Fruit fly (Drosophila melanogaster) whole organism, embryonic: ENCODE results near the gene PIG-Q.

Experiments used
- Adf1 ChIP-seq: fragments of 200-800 bp; sonication (Bioruptor generic); IDR thresholded peaks from 2 replicates; pipeline ENCODE4 v1.3.6; 2022; ENCODE audit warnings: missing biosample characterization, missing genetic modification characterization
- Antp ChIP-seq: fragments of 200-800 bp; sonication (Bioruptor generic); optimal IDR thresholded peaks from 3 replicates; lab custom pipeline; 2016; ENCODE audit warnings: missing biosample characterization, missing genetic modification characterization
- CG10274 ChIP-seq: fragments of 200-800 bp; sonication (Bioruptor generic); optimal IDR thresholded peaks from 3 replicates; lab custom pipeline; 2017; ENCODE audit warnings: missing biosample characterization, mild to moderate bottlenecking, missing genetic modification characterization
- CG11093 ChIP-seq: fragments of 200-800 bp; sonication (Bioruptor generic); IDR thresholded peaks from 3 replicates; pipeline ENCODE4 v1.3.6; 2022; ENCODE audit warnings: missing biosample characterization, missing genetic modification characterization
- CG12071 ChIP-seq: fragments of 200-800 bp; sonication (Bioruptor generic); optimal IDR thresholded peaks from 3 replicates; lab custom pipeline; 2018; ENCODE audit warnings: missing biosample characterization, mild to moderate bottlenecking, missing genetic modification characterization
- CG12236 ChIP-seq: fragments of 200-800 bp; sonication (Bioruptor generic); optimal IDR thresholded peaks from 2 replicates; lab custom pipeline; 2016; ENCODE audit warnings: missing biosample characterization, missing genetic modification characterization
- CG14050 ChIP-seq: fragments of 200-800 bp; sonication (Bioruptor generic); IDR thresholded peaks from 3 replicates; pipeline ENCODE4 v1.3.6; 2022; ENCODE audit warnings: missing biosample characterization, missing genetic modification characterization
- CG2129 ChIP-seq: fragments of 200-800 bp; sonication (Bioruptor generic); IDR thresholded peaks from 2 replicates; pipeline ENCODE4 v1.3.6; 2022; ENCODE audit warnings: missing biosample characterization, missing genetic modification characterization; ENCODE audit not compliant: partially characterized antibody
- CG2875 ChIP-seq: fragments of 200-800 bp; sonication (Bioruptor generic); optimal IDR thresholded peaks from 2 replicates; lab custom pipeline; 2017; ENCODE audit warnings: missing biosample characterization, mild to moderate bottlenecking, missing genetic modification characterization, missing genetic modification reagents
- CG30403 ChIP-seq: fragments of 200-800 bp; sonication (Bioruptor generic); optimal IDR thresholded peaks from 3 replicates; lab custom pipeline; 2016; ENCODE audit warnings: missing biosample characterization, missing genetic modification characterization
- CG4820 ChIP-seq: fragments of 200-800 bp; sonication (Bioruptor generic); optimal IDR thresholded peaks from 3 replicates; lab custom pipeline; 2016; ENCODE audit warnings: missing biosample characterization, missing genetic modification characterization
- CG5180 ChIP-seq: fragments of 200-800 bp; sonication (Bioruptor generic); optimal IDR thresholded peaks from 3 replicates; lab custom pipeline; 2017; ENCODE audit warnings: missing biosample characterization, missing genetic modification characterization, mild to moderate bottlenecking, moderate library complexity, missing genetic modification reagents
- CG7357 ChIP-seq: fragments of 200-800 bp; sonication (Bioruptor generic); IDR thresholded peaks from 3 replicates; pipeline ENCODE4 v1.3.6; 2022; ENCODE audit warnings: missing biosample characterization, missing genetic modification characterization
- CG7963 ChIP-seq: fragments of 200-800 bp; sonication (Bioruptor generic); IDR thresholded peaks from 3 replicates; pipeline ENCODE4 v1.3.6; 2022; ENCODE audit warnings: missing biosample characterization, missing genetic modification characterization; ENCODE audit not compliant: partially characterized antibody
- CHES-1-like ChIP-seq: fragments of 200-800 bp; sonication (Bioruptor generic); optimal IDR thresholded peaks from 2 replicates; lab custom pipeline; 2016; ENCODE audit warnings: missing biosample characterization, missing genetic modification characterization
- D19B ChIP-seq: fragments of 200-800 bp; sonication (Bioruptor generic); optimal IDR thresholded peaks from 2 replicates; lab custom pipeline; 2017; ENCODE audit warnings: missing biosample characterization, mild to moderate bottlenecking, missing genetic modification characterization
- E2f2 ChIP-seq: fragments of 200-800 bp; sonication (Bioruptor generic); IDR thresholded peaks from 2 replicates; pipeline ENCODE4 v1.3.6; 2022; ENCODE audit warnings: missing biosample characterization, missing genetic modification characterization
- Fer3 ChIP-seq: fragments of 200-800 bp; sonication (Bioruptor generic); optimal IDR thresholded peaks from 2 replicates; lab custom pipeline; 2018; ENCODE audit warnings: missing biosample characterization, mild to moderate bottlenecking, missing genetic modification characterization, moderate library complexity
- HHEX ChIP-seq: fragments of 200-800 bp; sonication (Bioruptor generic); optimal IDR thresholded peaks from 3 replicates; lab custom pipeline; 2017; ENCODE audit warnings: missing biosample characterization, mild to moderate bottlenecking, missing genetic modification characterization, missing genetic modification reagents
- HLH4C ChIP-seq: fragments of 200-800 bp; sonication (Bioruptor generic); IDR thresholded peaks from 3 replicates; pipeline ENCODE4 v1.3.6; 2022; ENCODE audit warnings: missing biosample characterization, missing genetic modification characterization; ENCODE audit not compliant: partially characterized antibody
- HLH54F ChIP-seq: fragments of 200-800 bp; sonication (Bioruptor generic); optimal IDR thresholded peaks from 3 replicates; lab custom pipeline; 2016; ENCODE audit warnings: missing biosample characterization, missing genetic modification characterization
- Hr51 ChIP-seq, 2 experiments: fragments of 200-800 bp; sonication (Bioruptor generic); optimal IDR thresholded peaks; 2 replicates in 1 of 2; 3 replicates in 1 of 2; lab custom pipeline; 2016 to 2018; ENCODE audit warnings: missing biosample characterization in 2 of 2, missing genetic modification characterization in 2 of 2, mild to moderate bottlenecking in 1 of 2, moderate library complexity in 1 of 2
- Myb ChIP-seq: fragments of 200-800 bp; sonication (Bioruptor generic); optimal IDR thresholded peaks from 2 replicates; lab custom pipeline; 2016; ENCODE audit warnings: missing biosample characterization, missing genetic modification characterization
- Nf-YA ChIP-seq: fragments of 200-800 bp; sonication (Bioruptor generic); IDR thresholded peaks from 2 replicates; pipeline ENCODE4 v1.3.6; 2022; ENCODE audit warnings: missing biosample characterization, missing genetic modification characterization
- Oaz ChIP-seq: fragments of 200-800 bp; sonication (Bioruptor generic); IDR thresholded peaks from 2 replicates; pipeline ENCODE4 v1.3.6; 2022; ENCODE audit warnings: missing biosample characterization, missing genetic modification characterization
- Pdp1 ChIP-seq, 2 experiments: fragments of 200-800 bp; sonication (Bioruptor generic); optimal IDR thresholded peaks; 3 replicates each; lab custom pipeline; 2016; ENCODE audit warnings: missing biosample characterization in 2 of 2, missing genetic modification characterization in 2 of 2, mild to moderate bottlenecking in 1 of 2, moderate library complexity in 1 of 2
- Poxn ChIP-seq: fragments of 200-800 bp; sonication (Bioruptor generic); IDR thresholded peaks from 2 replicates; pipeline ENCODE4 v1.3.6; 2022; ENCODE audit warnings: missing biosample characterization, missing genetic modification characterization
- Ptx1 ChIP-seq: fragments of 200-800 bp; sonication (Bioruptor generic); IDR thresholded peaks from 2 replicates; pipeline ENCODE4 v1.3.6; 2022; ENCODE audit warnings: missing biosample characterization, missing genetic modification characterization
- Sin3A ChIP-seq: fragments of >200 bp; optimal IDR thresholded peaks from 2 replicates; lab custom pipeline; 2018
- Sry-β ChIP-seq: fragments of 200-800 bp; sonication (Bioruptor generic); optimal IDR thresholded peaks from 2 replicates; lab custom pipeline; 2018; ENCODE audit warnings: missing biosample characterization, mild to moderate bottlenecking, missing genetic modification characterization, moderate library complexity
- ara ChIP-seq: fragments of 200-800 bp; sonication (Bioruptor generic); IDR thresholded peaks from 2 replicates; pipeline ENCODE4 v1.3.6; 2022; ENCODE audit warnings: missing biosample characterization, missing genetic modification characterization
- cad ChIP-seq: fragments of >200 bp; optimal IDR thresholded peaks from 2 replicates; lab custom pipeline; 2017; ENCODE audit warnings: missing biosample characterization, missing genetic modification characterization
- caup ChIP-seq: fragments of 200-800 bp; sonication (Bioruptor generic); optimal IDR thresholded peaks from 3 replicates; lab custom pipeline; 2017; ENCODE audit warnings: missing biosample characterization, mild to moderate bottlenecking, missing genetic modification characterization, moderate library complexity; ENCODE audit not compliant: severe bottlenecking
- chif ChIP-seq, 2 experiments: fragments of 200-800 bp; sonication (Bioruptor generic); optimal IDR thresholded peaks; 3 replicates each; lab custom pipeline; 2016; ENCODE audit warnings: missing biosample characterization in 2 of 2, missing genetic modification characterization in 2 of 2
- ems ChIP-seq: fragments of 200-800 bp; sonication (Bioruptor generic); optimal IDR thresholded peaks from 3 replicates; lab custom pipeline; 2016; ENCODE audit warnings: missing biosample characterization, missing genetic modification characterization
- gem ChIP-seq: fragments of 200-800 bp; sonication (Bioruptor generic); optimal IDR thresholded peaks from 2 replicates; lab custom pipeline; 2019; ENCODE audit warnings: missing biosample characterization, mild to moderate bottlenecking, missing genetic modification characterization, moderate library complexity
- grn ChIP-seq: fragments of 200-800 bp; sonication (Bioruptor generic); optimal IDR thresholded peaks from 3 replicates; lab custom pipeline; 2017; ENCODE audit warnings: missing biosample characterization, missing genetic modification characterization
- gt ChIP-seq: fragments of 200-800 bp; sonication (Bioruptor generic); IDR thresholded peaks from 2 replicates; pipeline ENCODE4 v1.3.6; 2022; ENCODE audit warnings: missing biosample characterization, missing genetic modification characterization
- hkb ChIP-seq, 2 experiments: fragments of 200-800 bp in 1 of 2; fragments of >200 bp in 1 of 2; sonication (Bioruptor generic) in 1 of 2; IDR thresholded peaks in 1 of 2; optimal IDR thresholded peaks in 1 of 2; 2 replicates each; pipeline versions ENCODE4 v1.3.6 to Lab custom; 2017 to 2022; ENCODE audit warnings: missing biosample characterization in 1 of 2, missing genetic modification characterization in 1 of 2
- insv ChIP-seq, 2 experiments: fragments of 200-800 bp; sonication (Bioruptor generic); optimal IDR thresholded peaks; 3 replicates each; lab custom pipeline; 2016 to 2018; ENCODE audit warnings: missing biosample characterization in 2 of 2, missing genetic modification characterization in 2 of 2
- lola ChIP-seq, 3 experiments: fragments of >200 bp in 2 of 3; fragments of 200-800 bp in 1 of 3; sonication (Bioruptor generic) in 1 of 3; optimal IDR thresholded peaks; 2 replicates each; lab custom pipeline; 2017 to 2019; ENCODE audit warnings: missing biosample characterization in 3 of 3, missing genetic modification characterization in 3 of 3, mild to moderate bottlenecking in 1 of 3, moderate library complexity in 1 of 3
- luna ChIP-seq: fragments of 200-800 bp; sonication (Bioruptor generic); optimal IDR thresholded peaks from 2 replicates; lab custom pipeline; 2016; ENCODE audit warnings: missing biosample characterization, missing genetic modification characterization
- mirr ChIP-seq: fragments of 200-800 bp; sonication (Bioruptor generic); optimal IDR thresholded peaks from 3 replicates; lab custom pipeline; 2018; ENCODE audit warnings: missing biosample characterization, mild to moderate bottlenecking, missing genetic modification characterization
- mld ChIP-seq: fragments of 200-800 bp; sonication (Bioruptor generic); IDR thresholded peaks from 3 replicates; pipeline ENCODE4 v1.3.6; 2022; ENCODE audit warnings: missing biosample characterization, missing genetic modification characterization; ENCODE audit not compliant: partially characterized antibody
- repo ChIP-seq: fragments of 200-800 bp; sonication (Bioruptor generic); optimal IDR thresholded peaks from 2 replicates; lab custom pipeline; 2016; ENCODE audit warnings: missing biosample characterization, missing genetic modification characterization
- shn ChIP-seq: fragments of 200-800 bp; sonication (Bioruptor generic); optimal IDR thresholded peaks from 3 replicates; lab custom pipeline; 2016; ENCODE audit warnings: missing biosample characterization, missing genetic modification characterization
- sim ChIP-seq: fragments of 200-800 bp; sonication (Bioruptor generic); IDR thresholded peaks from 2 replicates; pipeline ENCODE4 v1.3.6; 2022; ENCODE audit warnings: missing biosample characterization, missing genetic modification characterization
- tup ChIP-seq: fragments of 200-800 bp; sonication (Bioruptor generic); optimal IDR thresholded peaks from 2 replicates; lab custom pipeline; 2016; ENCODE audit warnings: missing biosample characterization, mild to moderate bottlenecking, missing genetic modification characterization, moderate library complexity
- zen ChIP-seq: fragments of 200-800 bp; sonication (Bioruptor generic); optimal IDR thresholded peaks from 3 replicates; lab custom pipeline; 2018; ENCODE audit warnings: missing biosample characterization, mild to moderate bottlenecking, missing genetic modification characterization, moderate library complexity
- zfh2 ChIP-seq: fragments of 200-800 bp; sonication (Bioruptor generic); optimal IDR thresholded peaks from 2 replicates; lab custom pipeline; 2016; ENCODE audit warnings: missing biosample characterization, missing genetic modification characterization

The PIG-Q gene

dm6 chrX:16385942-16386392 is 27.0 kb downstream of the PIG-Q start (continued):
- TF ChIP-seq zfh2 (GFP tag; lab: Kevin White, UChicago) (no peak), CG10274 (GFP tag; lab: Kevin White, UChicago) (no peak), mirr (GFP tag; lab: Kevin White, UChicago) (peak; percentile 38), gt (GFP tag; lab: Robert Waterston, UW) (no peak), Fer3 (tag; lab: Kevin White, UChicago) (peak; percentile 37), caup (GFP tag; lab: Kevin White, UChicago) (peak; percentile 72), HLH4C (GFP tag; lab: Robert Waterston, UW) (no peak), mld (no peak), hkb (optimal IDR thresholded peaks at IDR 0.05; lab: Kevin White, UChicago) (no peak), hkb (GFP tag; IDR thresholded peaks at IDR 0.05; lab: Robert Waterston, UW) (no peak), HLH54F (GFP tag; lab: Kevin White, UChicago) (peak; percentile 21), luna (GFP tag; lab: Kevin White, UChicago) (no peak), chif (GFP tag; optimal IDR thresholded peaks at IDR 0.05; lab: Kevin White, UChicago) (no peak), repo (no peak), insv (GFP tag; optimal IDR thresholded peaks at IDR 0.05; lab: Kevin White, UChicago) (no peak), Adf1 (GFP tag; lab: Robert Waterston, UW) (no peak), CG2129 (GFP tag; lab: Robert Waterston, UW) (no peak), lola (GFP tag; optimal IDR thresholded peaks at IDR 0.05; lab: Kevin White, UChicago) (no peak), CG7963 (no peak), shn (GFP tag; lab: Kevin White, UChicago) (no peak), CG12236 (GFP tag; lab: Kevin White, UChicago) (no peak), cad (GFP tag; lab: Kevin White, UChicago) (no peak), sim (GFP tag; lab: Robert Waterston, UW) (0 out of 2 replicates have a peak, but pooled peaks have one; percentile 17), ems (GFP tag; lab: Kevin White, UChicago) (peak; percentile 1), grn (no peak), CG7357 (GFP tag; lab: Robert Waterston, UW) (no peak), CG12071 (GFP tag; lab: Kevin White, UChicago) (no peak), Oaz (GFP tag; lab: Robert Waterston, UW) (no peak), Poxn (GFP tag; lab: Robert Waterston, UW) (no peak), CG11093 (GFP tag; lab: Robert Waterston, UW) (no peak), Sin3A (lab: Kevin White, UChicago) (no peak), Nf-YA (GFP tag; lab: Robert Waterston, UW) (no peak), tup (GFP tag; lab: Kevin White, UChicago) (no peak), HHEX (GFP tag; lab: Kevin White, UChicago) (peak; percentile 32), D19B (GFP tag; lab: Kevin White, UChicago) (peak; percentile 13), Sry-β (GFP tag; lab: Kevin White, UChicago) (no peak), ara (GFP tag; lab: Robert Waterston, UW) (no peak), E2f2 (no peak), Hr51 (GFP tag; optimal IDR thresholded peaks at IDR 0.05; lab: Kevin White, UChicago) (peak; percentile 29 to 47), CG2875 (peak; percentile 29), CG30403 (GFP tag; lab: Kevin White, UChicago) (peak; percentile 46), Antp (GFP tag; lab: Kevin White, UChicago) (no peak), CHES-1-like (GFP tag; lab: Kevin White, UChicago) (peak; percentile 26), gem (tag; lab: Kevin White, UChicago) (peak; percentile 54), Pdp1 (GFP tag; optimal IDR thresholded peaks at IDR 0.05; lab: Kevin White, UChicago) (no peak), CG5180 (GFP tag; lab: Kevin White, UChicago) (no peak), CG14050 (GFP tag; lab: Robert Waterston, UW) (no peak), Myb (GFP tag; lab: Kevin White, UChicago) (no peak), CG4820 (GFP tag; lab: Kevin White, UChicago) (no peak), Ptx1 (GFP tag; lab: Robert Waterston, UW) (0 out of 2 replicates have a peak, but pooled peaks have one; percentile 23), zen (tag; lab: Kevin White, UChicago) (no peak)
